Fruit fly (Drosophila melanogaster) whole organism, prepupa: ENCODE data around the gene hh.
A peak's percentile ranks its signal among the peaks of the same experiment; 100 is the strongest.

Experiments used
- Blimp-1 ChIP-seq: fragments of 200-800 bp; sonication (Bioruptor generic); optimal IDR thresholded peaks from 3 replicates; lab custom pipeline; 2017; ENCODE audit warnings: missing biosample characterization, missing genetic modification characterization, mild to moderate bottlenecking, moderate library complexity, missing genetic modification reagents
- CG10669 ChIP-seq: fragments of 200-800 bp; sonication (Bioruptor generic); optimal IDR thresholded peaks from 3 replicates; lab custom pipeline; 2018; ENCODE audit warnings: missing biosample characterization, mild to moderate bottlenecking, missing genetic modification characterization, moderate library complexity
- CG11762 ChIP-seq: fragments of 200-800 bp; sonication (Bioruptor generic); optimal IDR thresholded peaks from 3 replicates; lab custom pipeline; 2016; ENCODE audit warnings: missing biosample characterization, missing genetic modification characterization; ENCODE audit not compliant: insufficient read depth
- CG15336 ChIP-seq: fragments of 200-800 bp; sonication (Bioruptor generic); IDR thresholded peaks from 2 replicates; pipeline ENCODE4 v1.3.6; 2022; ENCODE audit warnings: missing biosample characterization, missing genetic modification characterization
- CG16779 ChIP-seq: fragments of 200-800 bp; sonication (Bioruptor generic); optimal IDR thresholded peaks from 3 replicates; lab custom pipeline; 2017; ENCODE audit warnings: missing biosample characterization, mild to moderate bottlenecking, missing genetic modification characterization
- CG34406 ChIP-seq: fragments of 200-800 bp; sonication (Bioruptor generic); optimal IDR thresholded peaks from 3 replicates; lab custom pipeline; 2016; ENCODE audit warnings: missing biosample characterization, missing genetic modification characterization
- CG3919 ChIP-seq: fragments of 200-800 bp; sonication (Bioruptor generic); optimal IDR thresholded peaks from 3 replicates; lab custom pipeline; 2016; ENCODE audit warnings: missing biosample characterization, missing genetic modification characterization
- CG4318 ChIP-seq: fragments of 200-800 bp; sonication (Bioruptor generic); optimal IDR thresholded peaks from 3 replicates; lab custom pipeline; 2017; ENCODE audit warnings: missing biosample characterization, mild to moderate bottlenecking, missing genetic modification characterization
- CG6163 ChIP-seq: fragments of 200-800 bp; sonication (Bioruptor generic); IDR thresholded peaks from 3 replicates; pipeline ENCODE4 v1.3.6; 2022; ENCODE audit warnings: missing biosample characterization, missing genetic modification characterization
- CG6276 ChIP-seq: fragments of 200-800 bp; sonication (Bioruptor generic); optimal IDR thresholded peaks from 2 replicates; lab custom pipeline; 2017; ENCODE audit warnings: missing biosample characterization, mild to moderate bottlenecking, missing genetic modification characterization
- CG6792 ChIP-seq: fragments of 200-800 bp; sonication (Bioruptor generic); optimal IDR thresholded peaks from 3 replicates; lab custom pipeline; 2016; ENCODE audit warnings: missing biosample characterization, missing genetic modification characterization
- CG6808 ChIP-seq: fragments of 200-800 bp; sonication (Bioruptor generic); optimal IDR thresholded peaks from 3 replicates; lab custom pipeline; 2017; ENCODE audit warnings: missing biosample characterization, missing genetic modification characterization, mild to moderate bottlenecking, moderate library complexity, missing genetic modification reagents
- CG8119 ChIP-seq: fragments of 200-800 bp; sonication (Bioruptor generic); IDR thresholded peaks from 3 replicates; pipeline ENCODE4 v1.3.6; 2022; ENCODE audit warnings: missing biosample characterization, missing genetic modification characterization
- CG8632 ChIP-seq: fragments of 200-800 bp; sonication (Bioruptor generic); optimal IDR thresholded peaks from 3 replicates; lab custom pipeline; 2016; ENCODE audit warnings: missing biosample characterization, missing genetic modification characterization
- Eip75B ChIP-seq: fragments of 200-800 bp; sonication (Bioruptor generic); optimal IDR thresholded peaks from 3 replicates; lab custom pipeline; 2016; ENCODE audit warnings: missing biosample characterization, missing genetic modification characterization
- Eip78C ChIP-seq: fragments of 200-800 bp; sonication (Bioruptor generic); peaks from one replicate; lab custom pipeline; 2016; ENCODE audit warnings: missing biosample characterization, missing genetic modification characterization
- Eip93F ChIP-seq: fragments of 200-800 bp; sonication (Bioruptor generic); optimal IDR thresholded peaks from 2 replicates; lab custom pipeline; 2016; ENCODE audit warnings: missing biosample characterization, mild to moderate bottlenecking, missing genetic modification characterization
- Ets21C ChIP-seq: fragments of 200-800 bp; sonication (Bioruptor generic); optimal IDR thresholded peaks from 3 replicates; lab custom pipeline; 2016; ENCODE audit warnings: missing biosample characterization, missing genetic modification characterization
- Ets96B ChIP-seq: fragments of 200-800 bp; optimal IDR thresholded peaks from 2 replicates; lab custom pipeline; 2019; ENCODE audit warnings: missing biosample characterization, mild to moderate bottlenecking, missing genetic modification characterization, moderate library complexity
- Met ChIP-seq: fragments of 200-800 bp; sonication (Bioruptor generic); optimal IDR thresholded peaks from 3 replicates; lab custom pipeline; 2016; ENCODE audit warnings: missing biosample characterization, missing genetic modification characterization
- cyc ChIP-seq: fragments of 200-800 bp; sonication (Bioruptor generic); optimal IDR thresholded peaks from 3 replicates; lab custom pipeline; 2016; ENCODE audit warnings: missing biosample characterization, missing genetic modification characterization
- dac ChIP-seq: fragments of 200-800 bp; sonication (Bioruptor generic); optimal IDR thresholded peaks from 2 replicates; lab custom pipeline; 2017; ENCODE audit warnings: missing biosample characterization, mild to moderate bottlenecking, missing genetic modification characterization
- eg ChIP-seq: fragments of 200-800 bp; sonication (Bioruptor generic); IDR thresholded peaks from 3 replicates; pipeline ENCODE4 v1.3.6; 2022; ENCODE audit warnings: missing biosample characterization, missing genetic modification characterization
- fd59A ChIP-seq: fragments of 200-800 bp; sonication (Bioruptor generic); optimal IDR thresholded peaks from 2 replicates; lab custom pipeline; 2017; ENCODE audit warnings: missing biosample characterization, mild to moderate bottlenecking, missing genetic modification characterization, missing genetic modification reagents
- lz ChIP-seq: fragments of 200-800 bp; sonication (Bioruptor generic); optimal IDR thresholded peaks from 3 replicates; lab custom pipeline; 2016; ENCODE audit warnings: missing biosample characterization, missing genetic modification characterization
- net ChIP-seq: fragments of 200-800 bp; sonication (Bioruptor generic); optimal IDR thresholded peaks from 3 replicates; lab custom pipeline; 2016; ENCODE audit warnings: missing biosample characterization, missing genetic modification characterization
- salr ChIP-seq, 2 experiments: fragments of 200-800 bp; sonication (Bioruptor generic); optimal IDR thresholded peaks; 3 replicates each; lab custom pipeline; 2016 to 2018; ENCODE audit warnings: missing biosample characterization in 2 of 2, missing genetic modification characterization in 2 of 2, mild to moderate bottlenecking in 1 of 2
- spab ChIP-seq: fragments of 200-800 bp; sonication (Bioruptor generic); optimal IDR thresholded peaks from 2 replicates; lab custom pipeline; 2017; ENCODE audit warnings: missing biosample characterization, mild to moderate bottlenecking, missing genetic modification characterization, missing genetic modification reagents
- svp ChIP-seq: fragments of 200-800 bp; sonication (Bioruptor generic); peaks from one replicate; lab custom pipeline; 2016; ENCODE audit warnings: missing biosample characterization, missing genetic modification characterization
- vri ChIP-seq: fragments of 200-800 bp; sonication (Bioruptor generic); optimal IDR thresholded peaks from 3 replicates; lab custom pipeline; 2016; ENCODE audit warnings: missing biosample characterization, mild to moderate bottlenecking, missing genetic modification characterization

hh gene

DNA sequence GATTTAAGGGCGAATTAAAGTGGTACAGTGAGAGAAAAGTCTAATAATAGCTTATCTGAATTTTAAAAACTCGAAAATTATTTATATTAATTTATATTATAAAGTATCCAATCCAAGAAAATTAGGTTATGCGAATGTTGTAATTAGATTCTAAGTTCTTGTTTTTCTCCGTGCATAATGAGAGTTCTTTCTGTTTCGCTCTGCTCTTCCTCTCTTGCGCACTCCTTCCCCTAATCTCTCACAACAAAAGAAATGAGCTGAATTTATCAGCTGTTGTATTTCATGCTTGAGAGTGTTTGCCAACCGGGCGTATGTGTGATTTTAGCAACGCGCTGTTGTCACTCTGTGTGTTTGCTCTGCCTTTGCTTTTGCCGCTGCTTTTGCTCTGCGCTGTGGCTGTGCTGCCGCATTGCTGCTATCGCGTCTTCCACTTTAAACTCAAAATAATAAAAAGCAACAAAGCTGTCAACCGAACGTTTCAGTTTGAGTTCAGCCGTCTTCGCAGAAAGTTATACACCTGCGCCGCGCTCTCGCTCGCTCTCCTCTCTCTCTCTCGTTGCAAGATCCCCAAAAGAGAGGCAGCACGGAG, 31.8 kb upstream of the hh start, which contains the start of gene CG46310 (continued):
- TF ChIP-seq CG11762 (GFP tag; lab: Kevin White, UChicago) (peak; percentile 84), CG34406 (peak; percentile 91), Eip93F (GFP tag; lab: Kevin White, UChicago) (peak; percentile 95), Ets21C (GFP tag; lab: Kevin White, UChicago) (peak; percentile 58), eg (GFP tag; lab: Robert Waterston, UW) (peak; percentile 93), spab (GFP tag; lab: Kevin White, UChicago) (peak; percentile 53), Eip75B (GFP tag; lab: Kevin White, UChicago) (peak; percentile 89), CG6808 (peak; percentile 55), salr (GFP tag; optimal IDR thresholded peaks at IDR 0.05; lab: Kevin White, UChicago) (peak in 1 of 2 experiments; percentile 78), lz (GFP tag; lab: Kevin White, UChicago) (peak; percentile 88), Ets96B (tag; lab: Kevin White, UChicago) (peak; percentile 85), CG16779 (tag; lab: Kevin White, UChicago) (peak; percentile 76), CG6276 (GFP tag; lab: Kevin White, UChicago) (peak; percentile 73), CG10669 (GFP tag; lab: Kevin White, UChicago) (peak; percentile 71), vri (peak; percentile 82), CG8632 (GFP tag; lab: Kevin White, UChicago) (peak; percentile 89)

DNA sequence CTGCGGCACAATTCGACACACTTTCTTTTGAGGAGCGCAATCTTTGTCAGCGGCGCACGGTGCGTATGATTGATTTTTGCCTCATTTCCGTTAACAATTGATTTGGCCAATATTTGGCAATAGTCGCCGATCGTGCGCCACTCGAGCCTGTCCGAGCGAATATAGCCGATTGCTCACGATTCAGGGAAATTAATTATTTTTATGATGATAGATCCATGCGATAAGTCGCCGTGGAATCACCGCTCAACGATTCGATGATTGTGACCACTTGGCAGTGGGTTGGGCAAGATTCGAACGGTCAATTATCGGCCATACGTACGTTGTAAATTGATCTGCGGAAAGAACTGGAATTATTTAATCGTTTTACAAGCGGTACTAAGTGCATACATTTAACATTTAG, 30.2 kb upstream of the hh start:
- TF ChIP-seq CG6792 (GFP tag; lab: Kevin White, UChicago): no peak
- TF ChIP-seq dac: no peak
- TF ChIP-seq Eip78C (GFP tag; lab: Kevin White, UChicago): peak; percentile 39
- no peak for TF ChIP-seq CG8119 (GFP tag; lab: Robert Waterston, UW)
- peak; percentile 22 for TF ChIP-seq svp
- no peak for TF ChIP-seq CG11762 (GFP tag; lab: Kevin White, UChicago)
- peak; percentile 67 for TF ChIP-seq Eip93F (GFP tag; lab: Kevin White, UChicago)
- TF ChIP-seq CG15336 (GFP tag; lab: Robert Waterston, UW): no peak
- TF ChIP-seq net: no peak
- TF ChIP-seq fd59A (GFP tag; lab: Kevin White, UChicago): no peak
- no peak for TF ChIP-seq CG6808
- TF ChIP-seq vri: peak; percentile 62
- no peak for TF ChIP-seq Met (GFP tag; lab: Kevin White, UChicago)

DNA sequence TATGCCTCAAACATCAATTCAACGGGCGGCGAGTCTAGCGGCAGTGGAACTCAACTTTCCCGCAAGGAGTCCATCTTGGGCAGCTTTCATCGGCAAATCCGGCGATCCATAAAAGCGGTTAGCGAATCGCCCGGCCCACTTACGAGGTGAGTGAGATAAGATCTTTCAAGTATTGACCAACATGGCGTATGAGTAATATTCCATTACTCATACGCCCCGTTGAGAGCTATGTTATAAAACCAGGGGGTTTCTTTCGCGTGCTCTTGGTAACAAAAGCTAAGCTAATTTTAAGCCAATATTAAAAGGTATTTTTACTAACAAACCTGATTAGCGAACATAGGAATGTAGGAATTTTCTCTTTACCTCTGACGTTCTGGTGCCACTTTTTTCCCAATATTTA, 28.6 kb upstream of the hh start:
- TF ChIP-seq spab (GFP tag; lab: Kevin White, UChicago) (no peak), Blimp-1 (GFP tag; lab: Kevin White, UChicago) (no peak), CG4318 (GFP tag; lab: Kevin White, UChicago) (no peak), CG6276 (GFP tag; lab: Kevin White, UChicago) (no peak), CG6808 (no peak)

DNA sequence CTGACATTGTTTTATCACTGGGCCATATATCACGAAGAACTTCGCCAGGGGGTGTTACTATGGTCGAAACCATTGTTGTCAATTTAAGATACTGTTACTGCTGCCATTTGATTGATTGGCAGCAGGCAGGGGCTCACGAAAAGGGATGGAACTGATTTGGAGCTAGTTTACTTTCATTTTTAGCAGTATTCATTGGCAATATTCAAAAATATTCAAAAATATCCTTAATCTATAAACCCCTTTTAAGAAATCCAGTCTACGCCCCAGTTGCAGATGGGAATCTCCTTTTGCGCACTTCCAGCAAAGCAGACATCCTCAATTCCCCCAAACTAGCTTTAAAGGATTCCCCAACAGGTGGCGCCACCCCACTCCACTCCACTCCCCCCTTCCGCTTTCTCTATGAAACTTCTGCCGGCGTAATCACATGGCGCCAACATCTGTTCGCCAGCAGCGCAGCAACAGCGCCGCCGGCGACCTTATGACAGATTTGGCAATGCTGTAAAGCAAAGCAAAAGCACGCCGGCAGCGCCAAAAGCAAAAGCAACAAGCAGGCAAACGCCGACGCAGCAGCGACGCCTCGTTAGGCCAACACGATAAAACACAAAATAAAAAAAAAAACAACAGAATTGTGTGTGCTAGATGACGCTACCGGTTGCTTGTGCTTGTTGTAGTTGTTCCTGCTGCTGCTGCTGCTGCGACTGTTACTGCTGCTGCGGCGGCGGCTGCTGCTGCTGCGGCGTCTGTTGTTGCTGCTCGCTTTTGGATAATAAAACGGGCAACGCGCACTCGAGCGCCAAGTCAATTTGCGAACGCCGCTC, 26.0 kb upstream of the hh start, which contains the start of gene Irk1:
Irk1 (plus strand) TSS at position 811 of the 818 bp plus-strand sequence.
- no peak for TF ChIP-seq CG3919 (GFP tag; lab: Kevin White, UChicago)
- no peak for TF ChIP-seq svp
- no peak for TF ChIP-seq cyc (GFP tag; lab: Kevin White, UChicago)
- no peak for TF ChIP-seq spab (GFP tag; lab: Kevin White, UChicago)
- TF ChIP-seq Eip93F (GFP tag; lab: Kevin White, UChicago): no peak
- no peak for TF ChIP-seq CG4318 (GFP tag; lab: Kevin White, UChicago)
- TF ChIP-seq eg (GFP tag; lab: Robert Waterston, UW): peak; percentile 11; the same call in 1 of the 3 replicates
- TF ChIP-seq CG6163 (GFP tag; lab: Robert Waterston, UW): 0 out of 3 replicates have a peak, but pooled peaks have one; percentile 14
- no peak for TF ChIP-seq CG6808
